Fruit fly (Drosophila melanogaster): ENCODE data around the gene Ccp84Ae.

Gene Ccp84Ae

dm6 chr3R:6672303-6673007, 19.1 kb downstream of the Ccp84Ae start (continued):
- TF ChIP-seq dmrt99B (tag; optimal IDR thresholded peaks at IDR 0.05) = no peak
- TF ChIP-seq CG9437 (GFP tag; optimal IDR thresholded peaks at IDR 0.05) = peak; percentile 5
- TF ChIP-seq phol (tag; optimal IDR thresholded peaks at IDR 0.05) = peak; percentile 16
- TF ChIP-seq CG18262 (tag; optimal IDR thresholded peaks at IDR 0.05) = peak; percentile 63
- TF ChIP-seq CoRest (tag; optimal IDR thresholded peaks at IDR 0.05) = peak; percentile 15
- peak; percentile 31; the same call in 1 of the 3 replicates for TF ChIP-seq Opbp (GFP tag; IDR thresholded peaks at IDR 0.05; ENCODE audit: partially characterized antibody)
- no peak for TF ChIP-seq Lhr (GFP tag; optimal IDR thresholded peaks at IDR 0.05)
- TF ChIP-seq inv (GFP tag; IDR thresholded peaks at IDR 0.05; ENCODE audit: partially characterized antibody) = peak; percentile 47; the same call in 1 of the 2 replicates
- no peak for TF ChIP-seq tio (GFP tag; optimal IDR thresholded peaks at IDR 0.05)
- TF ChIP-seq D (optimal IDR thresholded peaks at IDR 0.05) = no peak
- TF ChIP-seq D (GFP tag; optimal IDR thresholded peaks at IDR 0.05) = peak; percentile 43
- TF ChIP-seq CG13296 (GFP tag; optimal IDR thresholded peaks at IDR 0.05) = no peak
- TF ChIP-seq Sry-β (GFP tag; optimal IDR thresholded peaks at IDR 0.05) = no peak
- TF ChIP-seq grn (GFP tag; optimal IDR thresholded peaks at IDR 0.05) = peak; percentile 74
- peak; percentile 64 for TF ChIP-seq Blimp-1 (GFP tag; optimal IDR thresholded peaks at IDR 0.05)
- TF ChIP-seq CG14710 (tag; optimal IDR thresholded peaks at IDR 0.05) = peak; percentile 28
- TF ChIP-seq Oli (tag; optimal IDR thresholded peaks at IDR 0.05) = no peak
- no peak for TF ChIP-seq danr (GFP tag; IDR thresholded peaks at IDR 0.05)
- TF ChIP-seq caup (GFP tag; optimal IDR thresholded peaks at IDR 0.05; ENCODE audit: severe bottlenecking) = no peak
- TF ChIP-seq Dll (GFP tag; IDR thresholded peaks at IDR 0.05; ENCODE audit: partially characterized antibody) = peak; percentile 64; the same call in 1 of the 4 replicates
- TF ChIP-seq BEAF-32 (GFP tag; optimal IDR thresholded peaks at IDR 0.05) = peak; percentile 50
- TF ChIP-seq gem (tag; optimal IDR thresholded peaks at IDR 0.05) = peak; percentile 21
- TF ChIP-seq CG12391 (tag; optimal IDR thresholded peaks at IDR 0.05) = peak; percentile 30
- TF ChIP-seq ftz-f1 (GFP tag; optimal IDR thresholded peaks at IDR 0.05) = no peak
- TF ChIP-seq CG2678 (tag; optimal IDR thresholded peaks at IDR 0.05) = no peak
- TF ChIP-seq HLHmδ (GFP tag; optimal IDR thresholded peaks at IDR 0.05) = no peak
- peak; percentile 18 for TF ChIP-seq CG13775 (GFP tag; optimal IDR thresholded peaks at IDR 0.05)
- no peak for TF ChIP-seq Sin3A (optimal IDR thresholded peaks at IDR 0.05)
- TF ChIP-seq CG10565 (GFP tag; optimal IDR thresholded peaks at IDR 0.05) = no peak
- peak; percentile 74 for TF ChIP-seq CG16813 (GFP tag; IDR thresholded peaks at IDR 0.05; ENCODE audit: partially characterized antibody)
- peak; percentile 10 for TF ChIP-seq D19B (GFP tag; optimal IDR thresholded peaks at IDR 0.05)
- TF ChIP-seq CG4730 (GFP tag; IDR thresholded peaks at IDR 0.05) = no peak
- TF ChIP-seq CG31441 (GFP tag; IDR thresholded peaks at IDR 0.05) = 0 out of 2 replicates have a peak, but pooled peaks have one; percentile 20
- TF ChIP-seq CG3281 (GFP tag; optimal IDR thresholded peaks at IDR 0.05) = no peak
- no peak for TF ChIP-seq usp (GFP tag; optimal IDR thresholded peaks at IDR 0.05)
- TF ChIP-seq unc-4 (GFP tag; IDR thresholded peaks at IDR 0.05; ENCODE audit: partially characterized antibody) = 0 out of 2 replicates have a peak, but pooled peaks have one; percentile 26
- TF ChIP-seq CG6791 (GFP tag; IDR thresholded peaks at IDR 0.05; ENCODE audit: partially characterized antibody) = peak; percentile 72
- TF ChIP-seq CG2199 (GFP tag; IDR thresholded peaks at IDR 0.05) = 0 out of 3 replicates have a peak, but pooled peaks have one; percentile 68
- peak; percentile 45; the same call in 1 of the 2 replicates for TF ChIP-seq nerfin-2 (GFP tag; IDR thresholded peaks at IDR 0.05; ENCODE audit: partially characterized antibody)
- TF ChIP-seq CG11560 (tag; IDR thresholded peaks at IDR 0.05) = no peak
- TF ChIP-seq crol (GFP tag; IDR thresholded peaks at IDR 0.05) = no peak
- TF ChIP-seq nmo (GFP tag; optimal IDR thresholded peaks at IDR 0.05) = peak; percentile 29
- TF ChIP-seq chif (GFP tag; optimal IDR thresholded peaks at IDR 0.05) = peak in 1 of 2 experiments; percentile 4
- peak; percentile 31 for TF ChIP-seq CG10979 (tag; optimal IDR thresholded peaks at IDR 0.05)
- TF ChIP-seq ci (GFP tag; IDR thresholded peaks at IDR 0.05) = peak; percentile 50; the same call in 1 of the 3 replicates
- TF ChIP-seq CG2129 (GFP tag; IDR thresholded peaks at IDR 0.05; ENCODE audit: partially characterized antibody) = peak; percentile 38; the same call in 1 of the 2 replicates
- no peak for TF ChIP-seq CG6813 (GFP tag; optimal IDR thresholded peaks at IDR 0.05)
